Fruit fly (Drosophila melanogaster): ENCODE measurements around the gene CG32152.

dm6 chr3L:16160073-16160398, 16.2 kb upstream of the CG32152 start:
- TF ChIP-seq CG14710 (tag; optimal IDR thresholded peaks at IDR 0.05) = no peak
- no peak for TF ChIP-seq unpg (GFP tag; optimal IDR thresholded peaks at IDR 0.05)
- no peak for TF ChIP-seq HLHmδ (GFP tag; optimal IDR thresholded peaks at IDR 0.05)
- no peak for TF ChIP-seq Fer1 (GFP tag; optimal IDR thresholded peaks at IDR 0.05)
- TF ChIP-seq CG8478 (optimal IDR thresholded peaks at IDR 0.05) = no peak
- no peak for TF ChIP-seq sqz (GFP tag; optimal IDR thresholded peaks at IDR 0.05)
- no peak for TF ChIP-seq Abd-B (GFP tag; optimal IDR thresholded peaks at IDR 0.05)
